Worm (Caenorhabditis elegans) whole organism, L2 larva: ENCODE measurements around the gene Y38F2AL.12.

Experiments used
- ama-1 ChIP-seq: fragments of 150-350 bp; optimal IDR thresholded peaks from 2 replicates; lab custom pipeline; 2018; ENCODE audit warnings: inconsistent platforms
- dmd-4 ChIP-seq: sonication (generic microtip); optimal IDR thresholded peaks from 2 replicates; lab custom pipeline; 2017; ENCODE audit warnings: missing biosample characterization, missing genetic modification characterization
- elt-3 ChIP-seq: sonication (generic microtip); optimal IDR thresholded peaks from 2 replicates; lab custom pipeline; 2017; ENCODE audit warnings: missing biosample characterization, missing genetic modification characterization
- lin-11 ChIP-seq: fragments of 150-350 bp; sonication (generic microtip); optimal IDR thresholded peaks from 2 replicates; lab custom pipeline; 2014; ENCODE audit warnings: missing biosample characterization, missing genetic modification characterization, inconsistent platforms, mixed read lengths
- lsy-2 ChIP-seq, 2 experiments: fragments of 150-350 bp in 1 of 2; sonication (generic microtip) in 1 of 2; optimal IDR thresholded peaks; 2 replicates each; lab custom pipeline; 2014 to 2017; ENCODE audit warnings: missing biosample characterization in 2 of 2, missing genetic modification characterization in 2 of 2
- nhr-11 ChIP-seq: fragments of 150-350 bp; optimal IDR thresholded peaks from 2 replicates; lab custom pipeline; 2014; ENCODE audit warnings: missing biosample characterization, missing genetic modification characterization
- snpc-4 ChIP-seq: fragments of 150-350 bp; optimal IDR thresholded peaks from 2 replicates; lab custom pipeline; 2014; ENCODE audit warnings: missing biosample characterization, missing genetic modification characterization
- ztf-4 ChIP-seq: fragments of 150-350 bp; optimal IDR thresholded peaks from 2 replicates; lab custom pipeline; 2014; ENCODE audit warnings: missing biosample characterization, missing genetic modification characterization

DNA sequence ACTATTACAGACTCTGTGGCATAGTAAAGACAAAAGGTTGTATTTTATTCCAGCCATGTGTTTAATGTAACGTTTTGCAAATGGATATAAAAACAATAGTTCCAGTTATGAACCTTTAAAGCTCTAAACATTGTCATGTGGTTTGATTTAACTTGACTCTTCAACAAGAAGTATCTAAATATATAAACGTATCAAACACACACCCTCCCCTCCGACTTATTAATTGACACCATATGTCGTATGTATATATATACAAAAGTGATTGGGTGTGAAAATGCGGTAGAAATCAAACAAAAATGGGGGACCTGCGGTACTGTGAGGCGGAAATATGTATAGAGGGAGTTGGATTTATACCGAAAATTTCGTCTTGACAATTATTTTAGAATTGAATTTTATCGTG is 18.0 kb upstream of the Y38F2AL.12 start:
- TF ChIP-seq nhr-11 (tag; lab: Kevin White, UChicago) (no peak), snpc-4 (no peak), dmd-4 (tag; lab: Kevin White, UChicago) (no peak), ama-1 (no peak), lin-11 (tag; lab: Kevin White, UChicago) (no peak), elt-3 (tag; lab: Kevin White, UChicago) (no peak), ztf-4 (tag; lab: Kevin White, UChicago) (no peak), lsy-2 (tag; optimal IDR thresholded peaks at IDR 0.05; lab: Kevin White, UChicago) (no peak)
